Fruit fly (Drosophila melanogaster): ENCODE data around the gene CG4842.

CG4842 gene

DNA sequence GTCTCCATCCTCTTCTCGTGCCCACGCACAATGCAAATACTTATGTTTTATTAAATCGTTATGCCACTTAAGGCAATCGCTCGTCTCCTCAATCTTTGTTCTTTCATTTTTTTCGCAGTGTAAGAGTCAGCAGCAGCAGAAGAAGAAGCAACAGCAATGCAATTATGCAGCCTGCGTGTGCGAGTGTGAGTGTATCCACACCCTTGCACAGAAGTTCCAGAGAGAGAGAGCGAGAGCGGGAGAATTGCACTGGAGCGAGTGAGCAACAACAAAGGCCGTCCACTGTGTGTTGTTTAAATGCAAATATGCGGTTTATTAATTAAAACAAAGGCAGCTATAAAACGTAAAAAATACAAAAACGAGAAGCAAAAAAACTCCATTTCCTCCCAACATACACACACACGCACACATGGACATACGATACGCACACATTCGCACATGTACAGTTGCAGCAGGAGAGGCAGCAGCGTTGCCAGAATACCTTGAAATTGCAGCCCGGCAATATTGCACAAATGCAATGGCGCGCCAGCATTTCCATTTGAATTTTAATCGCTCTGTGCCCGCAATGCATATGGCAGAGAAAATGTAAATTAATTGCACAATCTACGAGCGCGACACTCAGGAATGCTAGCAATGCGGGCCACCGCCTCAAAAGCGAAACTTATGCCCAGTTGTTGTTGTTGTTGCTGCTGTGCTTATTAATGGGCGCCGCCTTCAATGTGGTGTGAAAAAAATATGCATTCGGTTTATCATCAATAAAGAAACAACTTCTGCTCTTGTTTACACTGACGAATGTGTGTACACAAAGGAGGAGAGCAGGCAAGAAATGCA is 40.6 kb downstream of the CG4842 start (continued):
- TF ChIP-seq en (GFP tag; optimal IDR thresholded peaks at IDR 0.05) (no peak), kay (GFP tag; optimal IDR thresholded peaks at IDR 0.05) (no peak), kah (GFP tag; optimal IDR thresholded peaks at IDR 0.05) (peak; percentile 5), CG1602 (GFP tag; optimal IDR thresholded peaks at IDR 0.05) (peak; percentile 3), otp (GFP tag; IDR thresholded peaks at IDR 0.05) (peak; percentile 69; the same call in 2 of the 3 replicates), D (optimal IDR thresholded peaks at IDR 0.05) (no peak), D (GFP tag; optimal IDR thresholded peaks at IDR 0.05) (peak; percentile 78), gro (GFP tag; optimal IDR thresholded peaks at IDR 0.05) (no peak), scrt (GFP tag; optimal IDR thresholded peaks at IDR 0.05) (no peak), HHEX (GFP tag; optimal IDR thresholded peaks at IDR 0.05) (peak; percentile 11), CG18619 (GFP tag; optimal IDR thresholded peaks at IDR 0.05) (peak; percentile 27), CG3065 (GFP tag; optimal IDR thresholded peaks at IDR 0.05) (no peak), pnt (GFP tag; optimal IDR thresholded peaks at IDR 0.05) (peak; percentile 37), nau (GFP tag; optimal IDR thresholded peaks at IDR 0.05) (no peak), CG10462 (GFP tag; optimal IDR thresholded peaks at IDR 0.05) (peak; percentile 25), lola (GFP tag; optimal IDR thresholded peaks at IDR 0.05) (peak in 1 of 3 experiments; percentile 64), H15 (GFP tag; IDR thresholded peaks at IDR 0.05) (no peak), CG8944 (GFP tag; optimal IDR thresholded peaks at IDR 0.05) (peak; percentile 61), Nf-YB (GFP tag; optimal IDR thresholded peaks at IDR 0.05) (peak; percentile 26), vnd (GFP tag; IDR thresholded peaks at IDR 0.05; ENCODE audit: partially characterized antibody) (no peak), CG4360 (GFP tag; IDR thresholded peaks at IDR 0.05) (peak; percentile 89), CG43689 (GFP tag; IDR thresholded peaks at IDR 0.05) (no peak), trem (tag; optimal IDR thresholded peaks at IDR 0.05) (peak; percentile 14), Atf3 (GFP tag; optimal IDR thresholded peaks at IDR 0.05) (peak; percentile 50), lbe (GFP tag; optimal IDR thresholded peaks at IDR 0.05) (peak; percentile 45), CTCF (GFP tag; optimal IDR thresholded peaks at IDR 0.05) (peak; percentile 41), CG7987 (GFP tag; optimal IDR thresholded peaks at IDR 0.05) (peak; percentile 4), Sry-δ (GFP tag; optimal IDR thresholded peaks at IDR 0.05) (peak; percentile 17), tna (GFP tag; IDR thresholded peaks at IDR 0.05; ENCODE audit: partially characterized antibody) (no peak), tap (tag; optimal IDR thresholded peaks at IDR 0.05) (no peak), wdn (GFP tag; IDR thresholded peaks at IDR 0.05) (no peak), ems (GFP tag; optimal IDR thresholded peaks at IDR 0.05) (no peak), zen (tag; optimal IDR thresholded peaks at IDR 0.05) (peak; percentile 37), CG9437 (GFP tag; optimal IDR thresholded peaks at IDR 0.05) (no peak), Dip2 (GFP tag; IDR thresholded peaks at IDR 0.05) (no peak), CG11085 (GFP tag; IDR thresholded peaks at IDR 0.05) (no peak), Xrp1 (GFP tag; IDR thresholded peaks at IDR 0.05) (peak; percentile 82), Trl (optimal IDR thresholded peaks at IDR 0.05) (peak; percentile 58 to 63), Trl (GFP tag; optimal IDR thresholded peaks at IDR 0.05) (peak; percentile 27), Drgx (GFP tag; IDR thresholded peaks at IDR 0.05) (peak; percentile 60), org-1 (GFP tag; optimal IDR thresholded peaks at IDR 0.05) (peak; percentile 70), B-H2 (GFP tag; optimal IDR thresholded peaks at IDR 0.05) (no peak), lmd (GFP tag; IDR thresholded peaks at IDR 0.05) (no peak), bbx (GFP tag; IDR thresholded peaks at IDR 0.05; ENCODE audit: partially characterized antibody) (no peak), Bgb (GFP tag; IDR thresholded peaks at IDR 0.05; ENCODE audit: partially characterized antibody) (no peak), CG6854 (GFP tag; optimal IDR thresholded peaks at IDR 0.05) (no peak), CG4404 (GFP tag; IDR thresholded peaks at IDR 0.05) (peak; percentile 48; the same call in 1 of the 2 replicates), CG4730 (GFP tag; IDR thresholded peaks at IDR 0.05) (no peak), Spps (tag; optimal IDR thresholded peaks at IDR 0.05) (peak; percentile 57), Fer3 (tag; optimal IDR thresholded peaks at IDR 0.05) (no peak), CG10654 (GFP tag; optimal IDR thresholded peaks at IDR 0.05) (peak; percentile 24)

All from whole organism, embryonic.